Worm (Caenorhabditis elegans): ENCODE data around the gene ttr-18.

Gene ttr-18

DNA sequence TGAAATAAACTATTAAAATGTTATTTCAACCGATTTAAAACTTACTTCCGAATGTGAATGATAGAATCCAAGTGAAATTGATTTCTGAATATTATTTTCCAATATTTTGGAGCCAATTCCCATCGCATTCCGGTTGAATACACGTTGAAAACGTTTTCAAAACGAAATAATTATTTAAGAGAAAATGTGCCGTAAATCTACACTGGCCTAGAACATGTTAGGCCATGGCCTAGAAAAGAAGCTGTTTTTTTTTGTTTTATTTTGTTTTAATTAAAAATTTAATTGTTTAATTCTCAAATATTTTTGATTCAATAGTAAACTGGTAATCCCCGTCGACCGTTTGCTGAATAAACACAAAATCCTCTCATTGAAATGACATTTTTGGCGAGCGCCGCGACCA lies 22.6 kb downstream of the ttr-18 start:
- TF ChIP-seq ztf-4 (tag; optimal IDR thresholded peaks at IDR 0.05) (no peak), Y55F3AM.14 (GFP tag; optimal IDR thresholded peaks at IDR 0.05) (no peak), ceh-16 (tag; optimal IDR thresholded peaks at IDR 0.05) (no peak), R02D3.7 (tag; optimal IDR thresholded peaks at IDR 0.05) (peak; percentile 14), lin-13 (GFP tag; optimal IDR thresholded peaks at IDR 0.05) (no peak), skn-1 (tag; optimal IDR thresholded peaks at IDR 0.05) (no peak), lin-39 (tag; optimal IDR thresholded peaks at IDR 0.05) (no peak), ztf-11 (tag; optimal IDR thresholded peaks at IDR 0.05) (no peak), gmeb-1 (tag; optimal IDR thresholded peaks at IDR 0.05) (no peak), nhr-21 (tag; optimal IDR thresholded peaks at IDR 0.05) (no peak), unc-55 (GFP tag; optimal IDR thresholded peaks at IDR 0.05) (peak; percentile 32), ZK546.5 (tag; optimal IDR thresholded peaks at IDR 0.05) (no peak), unc-39 (tag; optimal IDR thresholded peaks at IDR 0.05) (no peak), nhr-237 (tag; optimal IDR thresholded peaks at IDR 0.05) (no peak), sma-9 (GFP tag; optimal IDR thresholded peaks at IDR 0.05) (peak; percentile 15), sma-9 (tag; optimal IDR thresholded peaks at IDR 0.05) (no peak)

- TF ChIP-seq skn-1 (tag; optimal IDR thresholded peaks at IDR 0.05): peak; percentile 12
- no peak for TF ChIP-seq nhr-77 (tag; optimal IDR thresholded peaks at IDR 0.05)
- TF ChIP-seq fos-1 (tag; optimal IDR thresholded peaks at IDR 0.05): peak; percentile 52
These were observed 26.7 kb downstream of the ttr-18 start for ce11 chrII:11459883-11460282.

DNA sequence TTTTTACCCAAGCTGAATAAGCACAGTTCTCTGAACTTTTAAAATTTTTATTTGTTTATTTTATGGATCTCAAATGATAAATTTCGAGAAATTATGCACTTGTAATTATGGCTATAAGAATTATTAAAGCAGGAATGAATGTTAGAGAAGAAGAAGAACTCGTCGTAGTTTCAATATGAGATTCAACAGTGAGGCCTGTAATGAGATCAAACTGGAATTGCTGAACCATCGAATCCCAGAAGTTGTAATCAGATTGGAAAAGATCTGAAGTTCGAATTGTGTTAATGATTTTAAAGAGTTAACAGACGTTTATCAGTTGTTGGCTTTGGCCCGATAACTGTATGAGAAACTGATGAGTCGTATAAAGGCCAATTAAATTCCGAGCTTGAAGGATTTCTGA lies 30.8 kb downstream of the ttr-18 start:
- TF ChIP-seq elt-1 (tag; optimal IDR thresholded peaks at IDR 0.05) (no peak), ama-1 (optimal IDR thresholded peaks at IDR 0.05) (no peak), elt-3 (tag; optimal IDR thresholded peaks at IDR 0.05) (no peak), ceh-82 (tag; optimal IDR thresholded peaks at IDR 0.05) (no peak), zag-1 (tag; optimal IDR thresholded peaks at IDR 0.05) (no peak), lin-39 (tag; optimal IDR thresholded peaks at IDR 0.05) (no peak), gmeb-1 (tag; optimal IDR thresholded peaks at IDR 0.05) (no peak)

DNA sequence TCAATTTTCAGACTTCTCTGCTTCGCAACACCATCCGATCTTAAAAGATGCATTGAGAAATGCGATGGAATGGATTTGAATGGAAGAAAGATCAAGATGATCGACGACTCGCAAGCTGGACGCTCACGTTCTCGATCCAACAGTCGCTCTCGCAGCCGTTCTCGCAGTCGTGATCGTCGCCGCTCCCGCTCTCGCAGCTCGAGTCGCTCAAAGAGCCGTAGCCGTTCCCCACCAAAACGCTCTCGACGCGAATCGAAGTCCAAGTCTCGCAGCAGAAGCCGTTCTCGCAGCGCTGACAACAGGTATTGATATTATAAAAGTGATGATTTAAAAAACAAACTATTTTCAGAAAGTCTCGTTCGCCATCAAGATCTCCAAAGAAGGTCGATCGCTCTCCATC lies 31.4 kb downstream of the ttr-18 start:
- no peak for TF ChIP-seq elt-3 (tag; optimal IDR thresholded peaks at IDR 0.05)
- TF ChIP-seq nhr-12 (tag; optimal IDR thresholded peaks at IDR 0.05): no peak
- TF ChIP-seq sem-4 (tag; optimal IDR thresholded peaks at IDR 0.05): no peak
- TF ChIP-seq fos-1 (tag; optimal IDR thresholded peaks at IDR 0.05): no peak
- no peak for TF ChIP-seq blmp-1 (tag; optimal IDR thresholded peaks at IDR 0.05; ENCODE audit: insufficient read depth)
- no peak for TF ChIP-seq mab-5 (tag; optimal IDR thresholded peaks at IDR 0.05)

DNA sequence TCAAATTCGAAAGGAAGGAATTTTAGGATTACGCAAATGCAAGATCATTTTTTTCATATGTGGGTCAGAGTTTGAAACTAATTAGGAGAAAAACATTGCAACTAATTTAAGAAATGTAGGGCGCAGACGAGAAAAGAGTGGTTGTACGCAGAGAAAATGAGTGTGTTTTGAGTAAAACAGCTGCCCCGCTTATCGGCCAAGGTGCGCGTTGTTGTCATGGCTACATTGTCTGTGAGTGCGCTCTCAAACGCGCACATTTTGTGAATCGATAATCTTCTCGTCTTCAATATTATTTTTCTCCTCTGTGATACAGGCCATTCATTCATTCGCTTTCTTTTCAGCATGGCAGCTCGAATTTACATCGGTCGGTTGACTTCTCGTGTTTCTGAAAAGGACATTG lies 32.9 kb downstream of the ttr-18 start:
- TF ChIP-seq lin-11 (tag; optimal IDR thresholded peaks at IDR 0.05) (peak; percentile 43), skn-1 (tag; optimal IDR thresholded peaks at IDR 0.05) (no peak)

DNA sequence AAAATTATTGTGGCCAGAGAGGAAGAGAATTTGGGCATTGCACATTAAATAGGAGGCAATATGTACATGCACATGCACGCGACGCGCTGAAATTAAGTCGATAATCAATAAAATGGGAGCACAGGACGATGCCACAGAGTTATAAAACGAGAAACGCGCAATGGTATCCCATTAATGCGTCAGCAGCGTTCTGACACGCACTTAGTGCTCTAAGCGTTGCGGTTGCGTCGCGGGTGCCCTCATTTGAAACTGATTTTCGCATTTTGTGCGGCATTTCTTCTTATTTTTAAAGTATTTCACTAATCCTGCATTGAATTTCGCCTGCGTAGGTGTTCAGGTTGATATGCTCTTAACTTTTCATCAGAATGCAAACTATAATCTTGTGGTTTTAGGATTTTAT lies 33.5 kb downstream of the ttr-18 start, which contains the start of gene rsp-1:
TSS of gene rsp-1 (plus strand) at position 338 of the 400 bp plus-strand sequence.
- TF ChIP-seq skn-1 (tag; optimal IDR thresholded peaks at IDR 0.05): no peak
- no peak for TF ChIP-seq alr-1 (tag; optimal IDR thresholded peaks at IDR 0.05)
- TF ChIP-seq ZK546.5 (tag; optimal IDR thresholded peaks at IDR 0.05): no peak
- TF ChIP-seq ztf-11 (tag; optimal IDR thresholded peaks at IDR 0.05): no peak
- TF ChIP-seq zag-1 (tag; optimal IDR thresholded peaks at IDR 0.05): peak; percentile 60
- TF ChIP-seq lin-13 (GFP tag; optimal IDR thresholded peaks at IDR 0.05): peak; percentile 91
- TF ChIP-seq nhr-11 (tag; optimal IDR thresholded peaks at IDR 0.05): no peak
- peak; percentile 76 for TF ChIP-seq ama-1 (optimal IDR thresholded peaks at IDR 0.05)
- TF ChIP-seq ztf-1 (GFP tag; conservative IDR thresholded peaks at IDR 0.05): no peak
- TF ChIP-seq elt-1 (tag; optimal IDR thresholded peaks at IDR 0.05): no peak
- TF ChIP-seq ceh-82 (tag; optimal IDR thresholded peaks at IDR 0.05): peak; percentile 30
- peak; percentile 84 for TF ChIP-seq sma-3 (GFP tag; optimal IDR thresholded peaks at IDR 0.05)
- peak; percentile 97 for TF ChIP-seq C34F6.9 (tag; optimal IDR thresholded peaks at IDR 0.05)
- peak; percentile 74 for TF ChIP-seq ztf-4 (tag; optimal IDR thresholded peaks at IDR 0.05)
- peak; percentile 27 for TF ChIP-seq Y55F3AM.14 (GFP tag; optimal IDR thresholded peaks at IDR 0.05)
- TF ChIP-seq dmd-4 (tag; optimal IDR thresholded peaks at IDR 0.05): no peak
- TF ChIP-seq unc-39 (tag; optimal IDR thresholded peaks at IDR 0.05): no peak
- peak in 1 of 2 experiments; percentile 74 for TF ChIP-seq mdl-1 (tag; optimal IDR thresholded peaks at IDR 0.05)
- peak; percentile 84 to 94 for TF ChIP-seq lsy-2 (tag; optimal IDR thresholded peaks at IDR 0.05)
- TF ChIP-seq elt-3 (tag; optimal IDR thresholded peaks at IDR 0.05): no peak
- peak; percentile 95 for TF ChIP-seq unc-55 (GFP tag; optimal IDR thresholded peaks at IDR 0.05)
- TF ChIP-seq lin-11 (tag; optimal IDR thresholded peaks at IDR 0.05): peak; percentile 82
- TF ChIP-seq sma-9 (GFP tag; optimal IDR thresholded peaks at IDR 0.05): peak; percentile 95
- TF ChIP-seq sma-9 (tag; optimal IDR thresholded peaks at IDR 0.05): no peak
- peak; percentile 92 for TF ChIP-seq crh-2 (tag; optimal IDR thresholded peaks at IDR 0.05)
- TF ChIP-seq mbf-1 (tag; optimal IDR thresholded peaks at IDR 0.05): no peak
- peak; percentile 87 for TF ChIP-seq nhr-21 (tag; optimal IDR thresholded peaks at IDR 0.05)
- no peak for TF ChIP-seq nhr-12 (tag; optimal IDR thresholded peaks at IDR 0.05)
- peak; percentile 89 for TF ChIP-seq mab-5 (tag; optimal IDR thresholded peaks at IDR 0.05)
- no peak for TF ChIP-seq peb-1 (tag; optimal IDR thresholded peaks at IDR 0.05)
- TF ChIP-seq nhr-6 (tag; optimal IDR thresholded peaks at IDR 0.05): peak; percentile 74
- TF ChIP-seq sem-4 (tag; optimal IDR thresholded peaks at IDR 0.05): peak; percentile 79
- peak; percentile 90 for TF ChIP-seq F13H6.1 (tag; optimal IDR thresholded peaks at IDR 0.05)
- no peak for TF ChIP-seq nhr-23 (tag; optimal IDR thresholded peaks at IDR 0.05)

All from whole organism, L2 larva.